Worm (Caenorhabditis elegans) whole organism, L3 larva: ENCODE results near the gene Y60A9.3.

Experiments
- R02D3.7 ChIP-seq: fragments of 150-350 bp; optimal IDR thresholded peaks from 2 replicates; lab custom pipeline; 2014; ENCODE audit warnings: missing biosample characterization, missing genetic modification characterization
- ZK546.5 ChIP-seq: sonication (generic microtip); optimal IDR thresholded peaks from 2 replicates; lab custom pipeline; 2017; ENCODE audit warnings: missing biosample characterization, missing genetic modification characterization
- ama-1 ChIP-seq: fragments of 150-350 bp; optimal IDR thresholded peaks from 2 replicates; lab custom pipeline; 2018
- ceh-82 ChIP-seq: fragments of 150-350 bp; optimal IDR thresholded peaks from 2 replicates; lab custom pipeline; 2014; ENCODE audit warnings: missing biosample characterization, missing genetic modification characterization
- ceh-9 ChIP-seq: sonication (generic microtip); optimal IDR thresholded peaks from 2 replicates; lab custom pipeline; 2018; ENCODE audit warnings: missing biosample characterization, missing genetic modification characterization
- daf-12 ChIP-seq: fragments of 150-350 bp; optimal IDR thresholded peaks from 2 replicates; lab custom pipeline; 2014; ENCODE audit warnings: missing biosample characterization, missing genetic modification reagents, missing genetic modification characterization
- egl-27 ChIP-seq: sonication (generic microtip); optimal IDR thresholded peaks from 4 replicates; lab custom pipeline; 2017; ENCODE audit warnings: missing biosample characterization, missing genetic modification reagents, missing genetic modification characterization
- elt-1 ChIP-seq: fragments of 150-350 bp; optimal IDR thresholded peaks from 2 replicates; lab custom pipeline; 2014; ENCODE audit warnings: missing biosample characterization, missing genetic modification characterization
- elt-2 ChIP-seq: sonication (generic microtip); optimal IDR thresholded peaks from 2 replicates; lab custom pipeline; 2016; ENCODE audit warnings: missing genetic modification reagents, mild to moderate bottlenecking, missing genetic modification characterization, missing compliant biosample characterization
- eor-1 ChIP-seq, 2 experiments: fragments of 150-350 bp; optimal IDR thresholded peaks; 2 replicates each; lab custom pipeline; 2014 to 2018; ENCODE audit warnings: missing biosample characterization in 2 of 2, missing genetic modification characterization in 2 of 2
- fkh-10 ChIP-seq: sonication (generic microtip); optimal IDR thresholded peaks from 2 replicates; lab custom pipeline; 2017; ENCODE audit warnings: missing biosample characterization, missing genetic modification reagents, missing genetic modification characterization
- fkh-2 ChIP-seq: fragments of 150-350 bp; optimal IDR thresholded peaks from 2 replicates; lab custom pipeline; 2014; ENCODE audit warnings: missing biosample characterization, missing genetic modification reagents, missing genetic modification characterization
- fos-1 ChIP-seq: fragments of 150-350 bp; optimal IDR thresholded peaks from 2 replicates; lab custom pipeline; 2014; ENCODE audit warnings: missing biosample characterization, missing genetic modification characterization
- jun-1 ChIP-seq: fragments of 150-350 bp; optimal IDR thresholded peaks from 2 replicates; lab custom pipeline; 2014; ENCODE audit warnings: missing biosample characterization, missing genetic modification reagents, missing genetic modification characterization
- lin-15B ChIP-seq: fragments of 150-350 bp; optimal IDR thresholded peaks from 2 replicates; lab custom pipeline; 2014; ENCODE audit warnings: missing biosample characterization, missing genetic modification characterization
- lsy-12 ChIP-seq: sonication (generic microtip); optimal IDR thresholded peaks from 2 replicates; lab custom pipeline; 2016; ENCODE audit warnings: mild to moderate bottlenecking, missing genetic modification characterization, missing compliant biosample characterization
- mml-1 ChIP-seq: fragments of 150-350 bp; sonication (generic microtip); optimal IDR thresholded peaks from 3 replicates; lab custom pipeline; 2014; ENCODE audit warnings: missing biosample characterization, missing genetic modification characterization
- nfya-1 ChIP-seq: sonication (generic microtip); optimal IDR thresholded peaks from 2 replicates; lab custom pipeline; 2017; ENCODE audit warnings: missing genetic modification characterization, mild to moderate bottlenecking, missing compliant biosample characterization, antibody characterized with exemption, moderate library complexity; ENCODE audit not compliant: insufficient read depth
- nhr-12 ChIP-seq: fragments of 150-350 bp; optimal IDR thresholded peaks from 2 replicates; lab custom pipeline; 2014; ENCODE audit warnings: missing biosample characterization, missing genetic modification characterization
- nhr-76 ChIP-seq: fragments of 150-350 bp; sonication (generic microtip); optimal IDR thresholded peaks from 5 replicates; lab custom pipeline; 2014; ENCODE audit warnings: missing biosample characterization, missing genetic modification characterization
- nhr-77 ChIP-seq: fragments of 150-350 bp; optimal IDR thresholded peaks from 2 replicates; lab custom pipeline; 2014; ENCODE audit warnings: missing biosample characterization, missing genetic modification characterization
- pha-4 ChIP-seq: fragments of 150-350 bp; optimal IDR thresholded peaks from 2 replicates; lab custom pipeline; 2014; ENCODE audit warnings: missing biosample characterization, missing genetic modification reagents, missing genetic modification characterization
- pqm-1 ChIP-seq: fragments of 150-350 bp; optimal IDR thresholded peaks from 2 replicates; lab custom pipeline; 2017; ENCODE audit warnings: missing biosample characterization, missing genetic modification characterization, inconsistent platforms
- sea-2 ChIP-seq: fragments of 150-350 bp; sonication (generic microtip); optimal IDR thresholded peaks from 4 replicates; lab custom pipeline; 2014; ENCODE audit warnings: missing biosample characterization, missing genetic modification reagents, missing genetic modification characterization
- skn-1 ChIP-seq: fragments of 150-350 bp; optimal IDR thresholded peaks from 2 replicates; lab custom pipeline; 2014; ENCODE audit warnings: missing biosample characterization, missing genetic modification characterization
- snpc-4 ChIP-seq: fragments of 150-350 bp; optimal IDR thresholded peaks from 2 replicates; lab custom pipeline; 2014; ENCODE audit warnings: missing biosample characterization, missing genetic modification characterization
- unc-62 ChIP-seq: fragments of 150-350 bp; sonication (generic microtip); optimal IDR thresholded peaks from 4 replicates; lab custom pipeline; 2014; ENCODE audit warnings: missing biosample characterization, missing genetic modification reagents, missing genetic modification characterization
- ztf-11 ChIP-seq: fragments of 150-350 bp; optimal IDR thresholded peaks from 2 replicates; lab custom pipeline; 2014; ENCODE audit warnings: missing biosample characterization, missing genetic modification characterization
- ztf-4 ChIP-seq: fragments of 150-350 bp; optimal IDR thresholded peaks from 2 replicates; lab custom pipeline; 2014; ENCODE audit warnings: missing biosample characterization, missing genetic modification characterization

The Y60A9.3 gene

DNA sequence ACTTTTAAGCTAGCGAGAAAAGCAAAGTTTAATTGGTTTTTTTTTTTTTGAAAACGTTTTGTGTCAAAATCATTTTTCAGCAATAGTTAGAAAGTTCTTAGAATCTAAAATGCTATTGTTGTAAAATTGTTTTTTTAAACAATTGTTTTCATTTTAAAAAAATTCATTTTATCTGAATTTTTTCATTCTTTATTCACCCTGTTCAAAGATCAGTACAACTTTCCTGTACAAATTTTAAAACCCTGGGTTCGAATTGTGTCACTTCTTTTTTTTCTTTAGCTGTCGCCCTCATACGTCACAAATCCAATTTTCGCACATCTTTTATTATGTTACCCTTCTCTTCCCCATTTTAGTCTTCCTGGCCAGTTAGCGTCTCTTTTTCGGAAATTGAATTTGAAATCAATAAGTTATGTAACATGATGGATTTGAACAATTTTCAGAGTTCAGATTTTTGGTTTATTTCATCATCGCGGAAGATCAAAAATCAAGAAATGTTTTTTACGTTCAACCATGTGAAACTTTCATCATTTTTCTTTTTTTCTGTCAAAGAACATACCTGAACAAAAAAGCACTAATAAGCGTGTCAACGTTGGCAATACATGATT, 26.3 kb upstream of the Y60A9.3 start:
- TF ChIP-seq elt-2 (no peak), nhr-77 (tag; lab: Kevin White, UChicago) (no peak), skn-1 (tag; lab: Kevin White, UChicago) (peak; percentile 10), egl-27 (no peak), nfya-1 (tag; lab: Kevin White, UChicago) (peak; percentile 43), fkh-10 (GFP tag; lab: Kevin White, UChicago) (peak; percentile 99), elt-1 (no peak)

DNA sequence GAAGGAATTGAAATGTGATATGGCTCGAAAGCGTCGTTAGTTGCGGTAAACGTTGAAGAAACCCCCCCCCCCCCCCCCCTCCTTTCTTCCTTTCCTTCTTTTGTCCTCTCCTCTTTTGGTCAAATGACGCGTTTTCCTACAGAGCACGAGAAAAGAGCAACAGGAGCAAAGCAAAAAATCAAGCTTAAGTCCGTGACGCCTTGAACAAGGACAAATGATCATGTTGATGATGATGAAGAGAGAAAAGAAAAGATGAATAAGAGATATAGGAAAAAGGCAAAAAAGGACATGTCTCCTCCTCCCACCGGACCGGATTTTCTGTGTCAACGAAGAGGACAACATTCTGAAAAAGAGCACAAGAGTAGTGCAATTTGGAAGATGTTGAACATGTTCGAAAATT, 23.5 kb upstream of the Y60A9.3 start:
- TF ChIP-seq fkh-10 (GFP tag; lab: Kevin White, UChicago) = peak; percentile 10
- TF ChIP-seq ZK546.5 (tag; lab: Kevin White, UChicago) = no peak
- TF ChIP-seq, all 47 proteins: peak for 1

DNA sequence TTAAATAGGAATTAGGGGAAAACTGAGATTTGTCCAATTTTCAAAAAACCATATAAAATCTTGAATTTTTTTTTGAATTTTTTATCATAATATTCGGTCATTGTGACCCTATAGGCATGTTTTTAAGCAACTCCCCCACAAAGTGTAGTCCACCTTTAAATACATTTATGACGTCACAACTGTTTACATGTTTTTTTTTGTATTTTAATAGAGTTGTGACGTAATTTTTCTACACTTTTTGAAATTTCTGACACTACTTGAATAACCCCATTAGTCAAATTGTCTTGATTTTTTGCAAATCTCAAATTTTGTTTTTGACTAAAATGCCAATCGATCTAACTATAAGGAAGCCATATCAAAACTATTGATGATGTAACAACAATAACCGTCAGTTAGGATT, 17.0 kb upstream of the Y60A9.3 start:
- TF ChIP-seq ztf-4 (tag; lab: Kevin White, UChicago) (no peak), unc-62 (GFP tag; lab: Kevin White, UChicago) (no peak)
- TF ChIP-seq, all 47 proteins: peak for 0

DNA sequence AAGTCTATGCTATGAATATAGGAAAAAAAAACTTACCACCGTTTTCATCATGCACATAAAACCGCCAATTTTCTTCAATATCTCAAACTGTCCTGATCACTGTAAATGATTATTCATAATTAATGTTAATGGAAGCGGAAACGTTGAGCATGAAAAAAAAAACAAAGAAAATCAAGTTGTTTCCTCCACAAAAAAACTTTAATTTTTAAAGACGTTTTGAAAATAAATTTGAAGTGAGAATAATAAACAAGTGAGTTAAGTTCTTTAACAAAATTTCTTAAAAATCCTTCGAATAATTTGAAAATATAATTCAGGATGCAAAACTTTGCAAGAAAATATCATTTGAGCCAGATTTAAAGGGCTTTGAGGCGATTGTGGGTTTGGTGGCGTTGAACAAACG, 12.7 kb upstream of the Y60A9.3 start, which contains the start of gene irk-3:
Gene irk-3, minus strand, starts transcription at position 101 of the 400 bp plus-strand sequence.
- no peak for TF ChIP-seq lsy-12
- no peak for TF ChIP-seq elt-1
- no peak for TF ChIP-seq ceh-9 (tag; lab: Kevin White, UChicago)
- TF ChIP-seq egl-27 = no peak
- TF ChIP-seq nhr-77 (tag; lab: Kevin White, UChicago) = no peak
- TF ChIP-seq elt-2 = no peak
- no peak for TF ChIP-seq ceh-82 (tag; lab: Kevin White, UChicago)
- no peak for TF ChIP-seq ZK546.5 (tag; lab: Kevin White, UChicago)
- no peak for TF ChIP-seq snpc-4 (tag; lab: Kevin White, UChicago)
- no peak for TF ChIP-seq ama-1
- TF ChIP-seq unc-62 (GFP tag; lab: Kevin White, UChicago) = no peak
- TF ChIP-seq ztf-11 = no peak
- TF ChIP-seq eor-1 (tag; optimal IDR thresholded peaks at IDR 0.05; lab: Kevin White, UChicago) = no peak
- no peak for TF ChIP-seq daf-12
- no peak for TF ChIP-seq nhr-76 (tag; lab: Kevin White, UChicago)

DNA sequence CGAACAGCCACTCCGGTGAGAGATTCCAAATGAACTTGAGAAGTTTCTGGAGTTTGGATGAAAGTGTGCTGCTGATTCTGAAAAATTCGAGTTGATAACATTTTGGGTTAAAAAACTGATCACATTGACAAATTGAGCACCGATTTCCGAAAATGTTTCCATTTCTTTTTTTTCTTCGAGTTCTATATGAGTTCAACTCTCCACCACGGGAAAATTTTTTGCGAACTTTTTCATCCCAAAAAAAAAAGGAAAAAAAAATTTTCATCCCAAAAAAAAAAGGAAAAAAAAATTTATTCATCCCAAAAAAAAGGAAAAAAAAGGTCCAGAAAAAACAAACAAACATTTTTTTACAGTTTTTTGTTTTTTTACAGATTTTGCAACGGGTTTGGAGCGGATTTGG, 5.9 kb upstream of the Y60A9.3 start, which contains the start of gene Y60A9A.1:
Gene Y60A9A.1, minus strand, starts transcription at position 101 of the 400 bp plus-strand sequence.
- no peak for TF ChIP-seq R02D3.7 (tag; lab: Kevin White, UChicago)
- TF ChIP-seq ama-1 = no peak
- no peak for TF ChIP-seq unc-62 (GFP tag; lab: Kevin White, UChicago)
- TF ChIP-seq ZK546.5 (tag; lab: Kevin White, UChicago) = no peak
- no peak for TF ChIP-seq ztf-4 (tag; lab: Kevin White, UChicago)
- no peak for TF ChIP-seq nhr-12 (tag; lab: Kevin White, UChicago)
- no peak for TF ChIP-seq pqm-1 (tag; lab: Kevin White, UChicago)
- TF ChIP-seq fkh-2 (tag; lab: Kevin White, UChicago) = no peak
- TF ChIP-seq jun-1 (tag; lab: Kevin White, UChicago) = no peak

DNA sequence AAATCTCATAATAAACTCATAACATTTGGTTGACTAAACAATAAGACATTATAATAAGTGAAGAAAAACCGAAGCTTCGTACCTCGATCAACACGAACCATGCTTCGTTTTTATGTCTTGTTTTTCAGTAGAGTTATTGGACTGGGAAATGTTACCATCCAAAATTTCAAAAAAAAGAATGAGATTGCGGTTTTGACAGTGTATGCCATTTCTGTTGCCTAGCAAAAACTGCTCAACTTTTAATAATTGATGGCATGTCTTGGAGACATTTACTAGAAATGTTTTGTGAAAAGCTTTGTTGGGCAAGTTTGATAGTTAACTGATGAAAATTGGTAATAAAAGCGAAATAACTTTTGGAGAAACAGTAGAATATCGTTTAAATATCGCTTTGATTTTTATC, 12.2 kb downstream of the Y60A9.3 start, which contains the start of gene Y60A9.1:
Gene Y60A9.1, minus strand, starts transcription at position 101 of the 400 bp plus-strand sequence.
- TF ChIP-seq lin-15B (tag; lab: Kevin White, UChicago) = no peak
- TF ChIP-seq ceh-82 (tag; lab: Kevin White, UChicago) = no peak
- no peak for TF ChIP-seq mml-1 (tag; lab: Kevin White, UChicago)
- TF ChIP-seq fos-1 (tag; lab: Kevin White, UChicago) = no peak
- TF ChIP-seq ama-1 = no peak
- no peak for TF ChIP-seq nhr-77 (tag; lab: Kevin White, UChicago)
- no peak for TF ChIP-seq daf-12
- no peak for TF ChIP-seq pha-4
- TF ChIP-seq unc-62 (GFP tag; lab: Kevin White, UChicago) = no peak
- no peak for TF ChIP-seq snpc-4 (tag; lab: Kevin White, UChicago)
- TF ChIP-seq ztf-4 (tag; lab: Kevin White, UChicago) = no peak
- TF ChIP-seq skn-1 (tag; lab: Kevin White, UChicago) = no peak
- no peak for TF ChIP-seq sea-2 (GFP tag; lab: Kevin White, UChicago)
